Fruit fly (Drosophila melanogaster): Measurements from ENCODE around the gene CG14374.

Gene CG14374

dm6 chr3R:13446489-13446888 is 49.5 kb upstream of the CG14374 start (continued):
- TF ChIP-seq CG17829 (tag; optimal IDR thresholded peaks at IDR 0.05) (peak; percentile 61), CG9817 (tag; optimal IDR thresholded peaks at IDR 0.05) (peak; percentile 15), Rfx (GFP tag; IDR thresholded peaks at IDR 0.05) (peak; percentile 54), CG6765 (GFP tag; optimal IDR thresholded peaks at IDR 0.05) (no peak), CG18476 (GFP tag; optimal IDR thresholded peaks at IDR 0.05) (no peak), dimm (GFP tag; IDR thresholded peaks at IDR 0.05) (no peak), eyg (GFP tag; optimal IDR thresholded peaks at IDR 0.05) (no peak), CG17802 (tag; optimal IDR thresholded peaks at IDR 0.05) (no peak), CG16779 (GFP tag; IDR thresholded peaks at IDR 0.05) (no peak), slp2 (GFP tag; optimal IDR thresholded peaks at IDR 0.05) (no peak), odd (GFP tag; optimal IDR thresholded peaks at IDR 0.05) (no peak), CrebB (tag; optimal IDR thresholded peaks at IDR 0.05) (no peak), usp (GFP tag; optimal IDR thresholded peaks at IDR 0.05) (no peak), so (GFP tag; IDR thresholded peaks at IDR 0.05) (no peak), chn (GFP tag; optimal IDR thresholded peaks at IDR 0.05) (no peak), CG7556 (GFP tag; optimal IDR thresholded peaks at IDR 0.05) (peak; percentile 57), sqz (GFP tag; optimal IDR thresholded peaks at IDR 0.05) (no peak), wor (GFP tag; IDR thresholded peaks at IDR 0.05) (no peak), pho (GFP tag; optimal IDR thresholded peaks at IDR 0.05) (peak; percentile 8), Myb (GFP tag; optimal IDR thresholded peaks at IDR 0.05) (no peak), CG4820 (GFP tag; optimal IDR thresholded peaks at IDR 0.05) (peak; percentile 22), zen (tag; optimal IDR thresholded peaks at IDR 0.05) (no peak), D19B (GFP tag; optimal IDR thresholded peaks at IDR 0.05) (peak; percentile 2), p53 (GFP tag; optimal IDR thresholded peaks at IDR 0.05) (no peak), CG43689 (GFP tag; IDR thresholded peaks at IDR 0.05) (no peak), h (optimal IDR thresholded peaks at IDR 0.05) (no peak), croc (GFP tag; conservative IDR thresholded peaks at IDR 0.05) (no peak; the same call in 2 of the 3 replicates), Oaz (GFP tag; IDR thresholded peaks at IDR 0.05) (no peak), Fer3 (tag; optimal IDR thresholded peaks at IDR 0.05) (peak; percentile 42), CG34422 (GFP tag; IDR thresholded peaks at IDR 0.05) (no peak), Doc3 (GFP tag; IDR thresholded peaks at IDR 0.05; ENCODE audit: partially characterized antibody) (no peak), ab (GFP tag; optimal IDR thresholded peaks at IDR 0.05) (no peak), Sox100B (GFP tag; optimal IDR thresholded peaks at IDR 0.05) (peak; percentile 34), H2.0 (GFP tag; IDR thresholded peaks at IDR 0.05) (no peak), CG32772 (GFP tag; IDR thresholded peaks at IDR 0.05) (0 out of 2 replicates have a peak, but pooled peaks have one; percentile 9), HLH3B (GFP tag; IDR thresholded peaks at IDR 0.05) (no peak), pnt (GFP tag; optimal IDR thresholded peaks at IDR 0.05) (no peak), CG11695 (GFP tag; IDR thresholded peaks at IDR 0.05) (peak; percentile 70; the same call in 2 of the 3 replicates), tx (GFP tag; optimal IDR thresholded peaks at IDR 0.05) (no peak), CG14667 (GFP tag; IDR thresholded peaks at IDR 0.05) (no peak), CG10462 (GFP tag; optimal IDR thresholded peaks at IDR 0.05) (peak; percentile 11), Side (GFP tag; optimal IDR thresholded peaks at IDR 0.05) (no peak), ham (GFP tag; IDR thresholded peaks at IDR 0.05) (no peak), lola (GFP tag; optimal IDR thresholded peaks at IDR 0.05) (peak in 1 of 3 experiments; percentile 64), CG17186 (GFP tag; optimal IDR thresholded peaks at IDR 0.05) (no peak), CG11504 (tag; optimal IDR thresholded peaks at IDR 0.05) (peak; percentile 64), Tbp (GFP tag; optimal IDR thresholded peaks at IDR 0.05) (no peak), CG11247 (GFP tag; IDR thresholded peaks at IDR 0.05) (no peak), CG12299 (tag; optimal IDR thresholded peaks at IDR 0.05) (no peak), klu (GFP tag; IDR thresholded peaks at IDR 0.05) (no peak), Vsx1 (GFP tag; optimal IDR thresholded peaks at IDR 0.05) (no peak), ssp (GFP tag; IDR thresholded peaks at IDR 0.05) (no peak; the same call in 1 of the 2 replicates), CG12104 (GFP tag; optimal IDR thresholded peaks at IDR 0.05) (no peak)

Data from whole organism, embryonic.